Worm (Caenorhabditis elegans): ENCODE results near the gene sri-26.
"Not testable (repeated sequence)": the region's sequence is repeated elsewhere in the genome, so short reads cannot be mapped to it uniquely, and the experiment has no call there.

sri-26 gene

ce11 chrV:15197955-15198354 is 17.3 kb upstream of the sri-26 start, which contains the start of gene srw-1:
Gene srw-1, plus strand, starts transcription at chrV:15198255.
- TF ChIP-seq dve-1 (tag; optimal IDR thresholded peaks at IDR 0.05) (no peak), lin-11 (tag; optimal IDR thresholded peaks at IDR 0.05) (no peak), unc-3 (GFP tag; conservative IDR thresholded peaks at IDR 0.05) (no peak), unc-3 (tag; optimal IDR thresholded peaks at IDR 0.05) (no peak), F13H6.1 (tag; optimal IDR thresholded peaks at IDR 0.05) (no peak)

DNA sequence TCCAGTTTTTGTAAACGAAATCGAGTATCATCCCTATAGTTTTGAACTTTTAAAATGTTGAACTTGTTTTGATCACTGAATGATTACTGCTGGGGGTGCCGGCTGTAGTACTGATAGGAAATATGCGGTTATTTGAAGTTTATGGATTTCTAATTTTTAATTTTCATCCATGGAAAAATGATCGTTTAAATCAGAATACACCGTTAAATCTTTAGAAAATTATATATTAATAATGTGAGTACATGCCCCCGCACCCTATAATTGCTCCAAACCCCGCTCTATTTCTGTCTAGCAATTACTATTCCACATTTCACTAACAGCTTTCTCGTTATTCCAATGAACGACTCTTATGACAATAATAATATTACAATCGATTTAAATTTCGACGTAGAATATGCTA is 15.5 kb upstream of the sri-26 start, which contains the start of gene Y75B12B.10:
Gene Y75B12B.10 (plus strand): TSS at position 301 of the 400 bp plus-strand sequence.
- TF ChIP-seq ceh-19 (GFP tag; optimal IDR thresholded peaks at IDR 0.05) (no peak), Y22D7AL.16 (tag; optimal IDR thresholded peaks at IDR 0.05) (no peak), unc-86 (tag; optimal IDR thresholded peaks at IDR 0.05) (no peak), ceh-45 (GFP tag; IDR thresholded peaks at IDR 0.05) (no peak), ceh-22 (tag; optimal IDR thresholded peaks at IDR 0.05) (no peak), hlh-8 (tag; optimal IDR thresholded peaks at IDR 0.05) (no peak), ceh-30 (tag; optimal IDR thresholded peaks at IDR 0.05) (no peak), ceh-14 (tag; optimal IDR thresholded peaks at IDR 0.05) (no peak), ref-2 (tag; optimal IDR thresholded peaks at IDR 0.05) (no peak), hlh-30 (tag; optimal IDR thresholded peaks at IDR 0.05; ENCODE audit: insufficient read depth) (no peak), ets-4 (tag; optimal IDR thresholded peaks at IDR 0.05) (no peak), pha-2 (tag; optimal IDR thresholded peaks at IDR 0.05) (no peak), rnt-1 (tag; optimal IDR thresholded peaks at IDR 0.05) (no peak)

DNA sequence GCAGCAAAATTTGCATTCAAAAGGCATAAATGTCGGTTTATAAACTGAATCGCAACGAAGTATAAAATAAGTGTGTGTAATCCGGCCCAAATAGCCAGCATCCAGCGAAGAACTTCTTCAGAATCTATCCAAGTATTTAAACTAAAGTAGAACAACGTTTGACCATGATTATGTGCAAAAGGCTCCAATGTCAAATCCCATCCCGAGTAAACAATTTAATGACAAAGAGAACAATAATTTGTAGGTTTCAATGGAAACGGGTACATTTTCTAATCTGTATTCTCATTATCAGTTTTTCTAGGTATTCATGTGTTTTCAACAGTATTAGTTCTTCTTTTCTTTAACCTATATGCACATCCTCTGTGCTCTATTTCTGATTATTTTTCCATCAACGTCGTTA is 7.6 kb upstream of the sri-26 start, which contains the start of gene C41G6.12:
Gene C41G6.12 (minus strand): TSS at position 101 of the 400 bp plus-strand sequence.
- TF ChIP-seq hlh-6 (tag; optimal IDR thresholded peaks at IDR 0.05); elt-2 (tag; optimal IDR thresholded peaks at IDR 0.05); pag-3 (tag; optimal IDR thresholded peaks at IDR 0.05; ENCODE audit: borderline replicate concordance): not testable (repeated sequence)

DNA sequence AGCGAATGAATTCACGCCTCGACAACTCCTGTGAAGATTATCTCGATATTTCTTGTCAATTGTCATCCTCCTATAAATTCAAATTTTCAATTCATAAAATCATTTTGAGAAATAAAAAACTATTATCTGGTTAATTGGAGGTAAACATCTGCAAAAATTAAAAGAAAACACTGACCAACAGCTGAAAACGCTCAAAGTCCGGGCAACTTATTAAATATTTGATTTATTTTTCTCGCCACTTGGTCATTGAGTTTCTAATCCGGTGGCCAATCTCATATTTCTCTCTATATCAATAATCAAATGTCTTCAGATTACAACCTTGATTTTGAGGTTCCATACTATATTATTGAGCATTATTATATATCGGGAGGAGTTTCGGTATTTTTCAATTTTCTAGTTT is 3.4 kb upstream of the sri-26 start, which contains the start of gene sri-24:
Gene sri-24 (plus strand): TSS at position 301 of the 400 bp plus-strand sequence.
- TF ChIP-seq pax-1 (tag; optimal IDR thresholded peaks at IDR 0.05); ceh-48 (tag; optimal IDR thresholded peaks at IDR 0.05); hlh-13 (GFP tag; optimal IDR thresholded peaks at IDR 0.05): not testable (repeated sequence)

ce11 chrV:15216705-15217104 is 1.4 kb downstream of the sri-26 start, which contains the start of gene sri-25:
Gene sri-25, plus strand, starts transcription at chrV:15217005.
- TF ChIP-seq ceh-34 (tag; optimal IDR thresholded peaks at IDR 0.05): no peak
- no peak for TF ChIP-seq unc-86 (tag; optimal IDR thresholded peaks at IDR 0.05)
- no peak for TF ChIP-seq ttx-3 (tag; optimal IDR thresholded peaks at IDR 0.05)
- TF ChIP-seq C38D4.7 (GFP tag; optimal IDR thresholded peaks at IDR 0.05): no peak
- TF ChIP-seq ceh-2 (tag; optimal IDR thresholded peaks at IDR 0.05): no peak
- TF ChIP-seq unc-42 (tag; optimal IDR thresholded peaks at IDR 0.05): no peak

DNA sequence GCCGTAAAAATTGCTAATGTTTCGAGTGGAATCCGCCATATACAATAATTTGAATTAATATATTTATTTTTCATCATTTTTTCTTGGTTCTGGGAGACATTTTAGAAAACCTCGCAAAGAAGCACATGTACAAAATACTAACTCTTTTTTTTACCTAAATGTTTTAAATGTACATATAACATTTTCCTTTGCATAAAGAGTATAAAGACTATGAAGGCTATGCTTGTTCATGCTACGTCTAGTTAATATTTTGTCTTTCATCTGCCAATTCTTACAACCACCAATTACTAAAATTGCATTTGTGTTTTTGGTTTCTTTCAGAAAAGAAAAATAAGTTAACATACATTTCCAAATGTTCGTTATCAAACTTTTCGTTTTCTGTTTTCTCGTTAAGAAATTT is 6.1 kb downstream of the sri-26 start, which contains the start of gene irld-25:
Gene irld-25 (plus strand): TSS at position 301 of the 400 bp plus-strand sequence.
- TF ChIP-seq C38D4.7 (GFP tag; optimal IDR thresholded peaks at IDR 0.05): no peak
- TF ChIP-seq eyg-1 (tag; optimal IDR thresholded peaks at IDR 0.05): no peak
- TF ChIP-seq T23F11.4 (GFP tag; optimal IDR thresholded peaks at IDR 0.05): no peak
- no peak for TF ChIP-seq che-1 (tag; optimal IDR thresholded peaks at IDR 0.05)
- TF ChIP-seq pros-1 (tag; optimal IDR thresholded peaks at IDR 0.05): no peak
- no peak for TF ChIP-seq F13H6.1 (tag; optimal IDR thresholded peaks at IDR 0.05)
- no peak for TF ChIP-seq fkh-6 (tag; optimal IDR thresholded peaks at IDR 0.05)
- TF ChIP-seq ceh-22 (tag; optimal IDR thresholded peaks at IDR 0.05): no peak
- no peak for TF ChIP-seq ref-2 (tag; optimal IDR thresholded peaks at IDR 0.05)
- TF ChIP-seq unc-86 (tag; optimal IDR thresholded peaks at IDR 0.05): no peak
- no peak for TF ChIP-seq hlh-6 (tag; optimal IDR thresholded peaks at IDR 0.05)
- no peak for TF ChIP-seq gmeb-2 (tag; optimal IDR thresholded peaks at IDR 0.05)
- no peak for TF ChIP-seq ceh-19 (GFP tag; optimal IDR thresholded peaks at IDR 0.05)
